Worm (Caenorhabditis elegans): ENCODE data around the gene npr-28.

DNA sequence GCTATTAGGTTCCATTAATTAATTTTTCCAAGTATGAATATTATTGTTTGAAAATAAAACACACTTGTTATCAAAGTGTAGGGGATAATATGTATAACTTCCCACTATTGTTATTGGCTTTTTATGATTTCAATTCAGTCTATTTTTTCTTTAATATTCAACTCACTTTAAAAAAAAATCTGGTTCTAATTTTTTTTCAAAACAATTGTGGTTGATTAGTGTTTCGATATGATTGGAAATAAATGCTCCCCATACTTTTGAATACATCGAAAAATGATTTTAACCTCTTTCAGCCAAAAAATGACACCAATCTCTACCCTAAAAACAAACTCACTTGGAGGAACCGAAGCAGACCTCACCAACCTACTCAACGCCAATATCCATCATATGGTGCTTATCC lies 10.5 kb downstream of the npr-28 start, which contains the start of gene F55E10.2:
- TF ChIP-seq cog-1 (tag; optimal IDR thresholded peaks at IDR 0.05) (no peak), med-1 (GFP tag; optimal IDR thresholded peaks at IDR 0.05; ENCODE audit: insufficient read depth) (no peak), flt-1 (GFP tag; IDR thresholded peaks at IDR 0.05) (no peak), T22C8.4 (GFP tag; IDR thresholded peaks at IDR 0.05) (no peak), ref-1 (GFP tag; conservative IDR thresholded peaks at IDR 0.05) (no peak), ztf-29 (GFP tag; IDR thresholded peaks at IDR 0.05) (no peak), klf-2 (GFP tag; conservative IDR thresholded peaks at IDR 0.05) (no peak), ztf-23 (GFP tag; IDR thresholded peaks at IDR 0.05) (no peak), tab-1 (GFP tag; IDR thresholded peaks at IDR 0.05) (no peak)

All from whole organism, midembryonic.